Worm (Caenorhabditis elegans): ENCODE results near the gene ZC477.2.

DNA sequence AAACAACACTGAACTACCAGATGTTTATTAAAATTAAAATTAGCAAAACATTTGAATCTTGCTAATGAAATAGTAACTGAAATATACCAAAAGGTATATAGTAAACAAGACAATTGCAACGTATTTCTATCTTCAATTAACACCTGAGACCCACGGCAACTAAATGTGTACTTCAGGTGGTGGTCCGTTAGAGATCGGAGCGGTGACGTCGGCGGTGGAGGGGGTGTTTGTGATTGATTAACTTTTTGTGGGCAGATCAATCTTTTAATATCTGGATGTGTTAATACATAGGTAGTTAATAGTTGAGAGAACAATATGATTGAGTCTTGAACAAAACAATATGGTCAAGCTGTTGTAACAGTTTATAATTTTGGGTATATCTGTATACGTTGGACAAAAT, 11.9 kb upstream of the ZC477.2 start:
- TF ChIP-seq unc-62 (GFP tag; optimal IDR thresholded peaks at IDR 0.05) (no peak), efl-1 (optimal IDR thresholded peaks at IDR 0.05) (no peak), efl-1 (GFP tag; optimal IDR thresholded peaks at IDR 0.05 in 1 of 2) (no peak)
